Fruit fly (Drosophila melanogaster) whole organism, embryonic: ENCODE data around the gene CG31174.
A peak's percentile ranks its signal among the peaks of the same experiment; 100 is the strongest.

ENCODE experiments used
- Abd-B ChIP-seq: fragments of 200-800 bp; sonication (Bioruptor generic); optimal IDR thresholded peaks from 2 replicates; lab custom pipeline; 2018; ENCODE audit warnings: missing biosample characterization, mild to moderate bottlenecking, missing genetic modification characterization, moderate library complexity
- C15 ChIP-seq: fragments of 200-800 bp; sonication (Bioruptor generic); IDR thresholded peaks from 3 replicates; pipeline ENCODE4 v1.3.6; 2022; ENCODE audit warnings: missing biosample characterization, missing genetic modification characterization
- CG10366 ChIP-seq: fragments of 200-800 bp; sonication (Bioruptor generic); IDR thresholded peaks from 2 replicates; pipeline ENCODE4 v1.3.6; 2022; ENCODE audit warnings: missing biosample characterization, missing genetic modification characterization
- CG10431 ChIP-seq: fragments of 200-800 bp; sonication (Bioruptor generic); optimal IDR thresholded peaks from 3 replicates; lab custom pipeline; 2018; ENCODE audit warnings: missing biosample characterization, mild to moderate bottlenecking, missing genetic modification characterization
- CG10959 ChIP-seq: fragments of 200-800 bp; sonication (Bioruptor generic); IDR thresholded peaks from 2 replicates; pipeline ENCODE4 v1.3.6; 2022; ENCODE audit warnings: missing biosample characterization, missing genetic modification characterization
- CG11398 ChIP-seq: fragments of 200-800 bp; sonication (Bioruptor generic); optimal IDR thresholded peaks from 2 replicates; lab custom pipeline; 2016; ENCODE audit warnings: missing biosample characterization, missing genetic modification characterization
- CG12391 ChIP-seq: fragments of 200-800 bp; sonication (Bioruptor generic); optimal IDR thresholded peaks from 3 replicates; lab custom pipeline; 2018; ENCODE audit warnings: missing biosample characterization, mild to moderate bottlenecking, missing genetic modification characterization, moderate library complexity
- CG13123 ChIP-seq: fragments of 200-800 bp; sonication (Bioruptor generic); optimal IDR thresholded peaks from 2 replicates; lab custom pipeline; 2016; ENCODE audit warnings: missing biosample characterization, missing genetic modification characterization
- CG13296 ChIP-seq: fragments of 200-800 bp; sonication (Bioruptor generic); optimal IDR thresholded peaks from 3 replicates; lab custom pipeline; 2018; ENCODE audit warnings: missing biosample characterization, mild to moderate bottlenecking, missing genetic modification characterization
- CG15269 ChIP-seq: fragments of 200-800 bp; sonication (Bioruptor generic); optimal IDR thresholded peaks from 2 replicates; lab custom pipeline; 2018; ENCODE audit warnings: missing biosample characterization, mild to moderate bottlenecking, missing genetic modification characterization, moderate library complexity
- CG1603 ChIP-seq: fragments of 200-800 bp; sonication (Bioruptor generic); optimal IDR thresholded peaks from 2 replicates; lab custom pipeline; 2019; ENCODE audit warnings: missing biosample characterization, mild to moderate bottlenecking, missing genetic modification characterization, moderate library complexity
- CG16815 ChIP-seq: fragments of 200-800 bp; sonication (Bioruptor generic); optimal IDR thresholded peaks from 3 replicates; lab custom pipeline; 2017; ENCODE audit warnings: missing biosample characterization, mild to moderate bottlenecking, missing genetic modification characterization
- CG18476 ChIP-seq: fragments of 200-800 bp; sonication (Bioruptor generic); optimal IDR thresholded peaks from 2 replicates; lab custom pipeline; 2016; ENCODE audit warnings: missing biosample characterization, mild to moderate bottlenecking, missing genetic modification characterization
- CG6175 ChIP-seq: fragments of 200-800 bp; sonication (Bioruptor generic); IDR thresholded peaks from 3 replicates; pipeline ENCODE4 v1.3.6; 2022; ENCODE audit warnings: missing biosample characterization, missing genetic modification characterization
- CG7839 ChIP-seq: fragments of 200-800 bp; sonication (Bioruptor generic); optimal IDR thresholded peaks from 3 replicates; lab custom pipeline; 2018; ENCODE audit warnings: missing biosample characterization, mild to moderate bottlenecking, missing genetic modification characterization, moderate library complexity
- CG9876 ChIP-seq: fragments of 200-800 bp; sonication (Bioruptor generic); optimal IDR thresholded peaks from 2 replicates; lab custom pipeline; 2016; ENCODE audit warnings: missing biosample characterization, missing genetic modification characterization
- CTCF ChIP-seq: fragments of 200-800 bp; sonication (Bioruptor generic); optimal IDR thresholded peaks from 2 replicates; lab custom pipeline; 2017; ENCODE audit warnings: missing biosample characterization, mild to moderate bottlenecking, missing genetic modification characterization, moderate library complexity
- Dad ChIP-seq: fragments of 200-800 bp; sonication (Bioruptor generic); optimal IDR thresholded peaks from 3 replicates; lab custom pipeline; 2016; ENCODE audit warnings: missing biosample characterization, missing genetic modification characterization
- Deaf1 ChIP-seq: fragments of 200-800 bp; optimal IDR thresholded peaks from 3 replicates; lab custom pipeline; 2019; ENCODE audit warnings: missing biosample characterization, mild to moderate bottlenecking, missing genetic modification characterization, moderate library complexity
- Dref ChIP-seq: fragments of 200-800 bp; sonication (Bioruptor generic); IDR thresholded peaks from 2 replicates; pipeline ENCODE4 v1.3.6; 2022; ENCODE audit warnings: missing biosample characterization, missing genetic modification characterization
- ERR ChIP-seq: fragments of 200-800 bp; sonication (Bioruptor generic); optimal IDR thresholded peaks from 2 replicates; lab custom pipeline; 2016; ENCODE audit warnings: missing biosample characterization, missing genetic modification characterization
- HLH3B ChIP-seq: fragments of 200-800 bp; sonication (Bioruptor generic); IDR thresholded peaks from 2 replicates; pipeline ENCODE4 v1.3.6; 2022; ENCODE audit warnings: missing biosample characterization, missing genetic modification characterization
- HLH4C ChIP-seq: fragments of 200-800 bp; sonication (Bioruptor generic); IDR thresholded peaks from 3 replicates; pipeline ENCODE4 v1.3.6; 2022; ENCODE audit warnings: missing biosample characterization, missing genetic modification characterization; ENCODE audit not compliant: partially characterized antibody
- HmgD ChIP-seq: fragments of 200-800 bp; sonication (Bioruptor generic); optimal IDR thresholded peaks from 3 replicates; lab custom pipeline; 2016; ENCODE audit warnings: missing biosample characterization, missing genetic modification characterization
- Nf-YB ChIP-seq: fragments of 200-800 bp; sonication (Bioruptor generic); optimal IDR thresholded peaks from 3 replicates; lab custom pipeline; 2019; ENCODE audit warnings: missing biosample characterization, mild to moderate bottlenecking, missing genetic modification characterization, moderate library complexity
- Oli ChIP-seq: fragments of 200-800 bp; sonication (Bioruptor generic); optimal IDR thresholded peaks from 2 replicates; lab custom pipeline; 2018; ENCODE audit warnings: missing biosample characterization, mild to moderate bottlenecking, missing genetic modification characterization, moderate library complexity
- Optix ChIP-seq: fragments of 200-800 bp; sonication (Bioruptor generic); IDR thresholded peaks from 3 replicates; pipeline ENCODE4 v1.3.6; 2022; ENCODE audit warnings: missing biosample characterization, missing genetic modification characterization
- Poxn ChIP-seq: fragments of 200-800 bp; sonication (Bioruptor generic); IDR thresholded peaks from 2 replicates; pipeline ENCODE4 v1.3.6; 2022; ENCODE audit warnings: missing biosample characterization, missing genetic modification characterization
- Sin3A ChIP-seq: fragments of >200 bp; optimal IDR thresholded peaks from 2 replicates; lab custom pipeline; 2018
- Xbp1 ChIP-seq: fragments of 200-800 bp; sonication (Bioruptor generic); optimal IDR thresholded peaks from 3 replicates; lab custom pipeline; 2016; ENCODE audit warnings: missing biosample characterization, mild to moderate bottlenecking, missing genetic modification characterization
- abd-A ChIP-seq: fragments of 200-800 bp; sonication (Bioruptor generic); optimal IDR thresholded peaks from 3 replicates; lab custom pipeline; 2019; ENCODE audit warnings: missing biosample characterization, mild to moderate bottlenecking, missing genetic modification characterization, moderate library complexity
- ash1 ChIP-seq: fragments of 200-800 bp; sonication (Bioruptor generic); optimal IDR thresholded peaks from 2 replicates; lab custom pipeline; 2018; ENCODE audit warnings: missing biosample characterization, mild to moderate bottlenecking, missing genetic modification characterization
- bab2 ChIP-seq: fragments of 200-800 bp; sonication (Bioruptor generic); optimal IDR thresholded peaks from 2 replicates; lab custom pipeline; 2016; ENCODE audit warnings: missing biosample characterization, missing genetic modification characterization
- crol ChIP-seq: fragments of 200-800 bp; sonication (Bioruptor generic); IDR thresholded peaks from 2 replicates; pipeline ENCODE4 v1.3.6; 2022; ENCODE audit warnings: missing biosample characterization, missing genetic modification characterization
- dysf ChIP-seq: fragments of 200-800 bp; sonication (Bioruptor generic); IDR thresholded peaks from 3 replicates; pipeline ENCODE4 v1.3.6; 2022; ENCODE audit warnings: missing biosample characterization, missing genetic modification characterization
- eve ChIP-seq, 2 experiments: fragments of >200 bp; optimal IDR thresholded peaks; 2 replicates each; lab custom pipeline; 2017; ENCODE audit warnings: missing biosample characterization in 2 of 2, missing genetic modification characterization in 2 of 2
- fd96Cb ChIP-seq: fragments of 200-800 bp; sonication (Bioruptor generic); optimal IDR thresholded peaks from 2 replicates; lab custom pipeline; 2018; ENCODE audit warnings: missing biosample characterization, mild to moderate bottlenecking, missing genetic modification characterization, moderate library complexity
- gce ChIP-seq: fragments of 200-800 bp; sonication (Bioruptor generic); IDR thresholded peaks from 3 replicates; pipeline ENCODE4 v1.3.6; 2022; ENCODE audit warnings: missing biosample characterization, missing genetic modification characterization
- gsb-n ChIP-seq: fragments of 200-800 bp; sonication (Bioruptor generic); optimal IDR thresholded peaks from 3 replicates; lab custom pipeline; 2018; ENCODE audit warnings: missing biosample characterization, mild to moderate bottlenecking, missing genetic modification characterization
- hkb ChIP-seq, 2 experiments: fragments of 200-800 bp in 1 of 2; fragments of >200 bp in 1 of 2; sonication (Bioruptor generic) in 1 of 2; IDR thresholded peaks in 1 of 2; optimal IDR thresholded peaks in 1 of 2; 2 replicates each; pipeline versions ENCODE4 v1.3.6 to Lab custom; 2017 to 2022; ENCODE audit warnings: missing biosample characterization in 1 of 2, missing genetic modification characterization in 1 of 2
- ken ChIP-seq: fragments of 200-800 bp; sonication (Bioruptor generic); IDR thresholded peaks from 3 replicates; pipeline ENCODE4 v1.3.6; 2022; ENCODE audit warnings: missing biosample characterization, missing genetic modification characterization
- lbe ChIP-seq: fragments of 200-800 bp; sonication (Bioruptor generic); optimal IDR thresholded peaks from 2 replicates; lab custom pipeline; 2016; ENCODE audit warnings: missing biosample characterization, mild to moderate bottlenecking, missing genetic modification characterization
- lov ChIP-seq, 2 experiments: fragments of 200-800 bp in 1 of 2; fragments of >200 bp in 1 of 2; sonication (Bioruptor generic) in 1 of 2; IDR thresholded peaks in 1 of 2; optimal IDR thresholded peaks in 1 of 2; 2 replicates in 1 of 2; 3 replicates in 1 of 2; pipeline versions ENCODE4 v1.3.6 to Lab custom; 2017 to 2022; ENCODE audit warnings: missing biosample characterization in 1 of 2, missing genetic modification characterization in 1 of 2
- scrt ChIP-seq: fragments of 200-800 bp; sonication (Bioruptor generic); optimal IDR thresholded peaks from 2 replicates; lab custom pipeline; 2018; ENCODE audit warnings: missing biosample characterization, mild to moderate bottlenecking, missing genetic modification characterization, moderate library complexity
- sd ChIP-seq: fragments of 200-800 bp; sonication (Bioruptor generic); optimal IDR thresholded peaks from 3 replicates; lab custom pipeline; 2018; ENCODE audit warnings: missing biosample characterization, mild to moderate bottlenecking, missing genetic modification characterization, moderate library complexity
- slbo ChIP-seq: fragments of 200-800 bp; sonication (Bioruptor generic); IDR thresholded peaks from 2 replicates; pipeline ENCODE4 v1.3.6; 2022; ENCODE audit warnings: missing biosample characterization, missing genetic modification characterization
- toy ChIP-seq: fragments of 200-800 bp; sonication (Bioruptor generic); IDR thresholded peaks from 2 replicates; pipeline ENCODE4 v1.3.6; 2022; ENCODE audit warnings: missing biosample characterization, missing genetic modification characterization
- trh ChIP-seq: fragments of 200-800 bp; sonication (Bioruptor generic); optimal IDR thresholded peaks from 2 replicates; lab custom pipeline; 2016; ENCODE audit warnings: missing biosample characterization, missing genetic modification characterization
- ttk ChIP-seq: fragments of 200-800 bp; sonication (Bioruptor generic); IDR thresholded peaks from 2 replicates; pipeline ENCODE4 v2.1.2; 2022; ENCODE audit warnings: missing biosample characterization, missing genetic modification characterization
- unpg ChIP-seq: fragments of 200-800 bp; sonication (Bioruptor generic); optimal IDR thresholded peaks from 3 replicates; lab custom pipeline; 2018; ENCODE audit warnings: missing biosample characterization, mild to moderate bottlenecking, missing genetic modification characterization, moderate library complexity
- z ChIP-seq: fragments of 200-800 bp; sonication (Bioruptor generic); IDR thresholded peaks from 3 replicates; pipeline ENCODE4 v1.3.6; 2022; ENCODE audit warnings: missing biosample characterization, missing genetic modification characterization

CG31174 gene

dm6 chr3R:21828040-21828526, 41.2 kb downstream of the CG31174 start (continued):
- TF ChIP-seq CG1603 (tag; lab: Kevin White, UChicago) (peak; percentile 93), CG12391 (tag; lab: Kevin White, UChicago) (peak; percentile 83), abd-A (tag; lab: Kevin White, UChicago) (peak; percentile 74), C15 (no peak), lov (optimal IDR thresholded peaks at IDR 0.05; lab: Kevin White, UChicago) (no peak), lov (GFP tag; IDR thresholded peaks at IDR 0.05; lab: Robert Waterston, UW) (peak; percentile 83; the same call in 2 of the 3 replicates), Deaf1 (peak; percentile 10), scrt (no peak), ERR (GFP tag; lab: Kevin White, UChicago) (peak; percentile 10), crol (no peak; the same call in 1 of the 2 replicates), dysf (peak; percentile 68; the same call in 2 of the 3 replicates), CG9876 (GFP tag; lab: Kevin White, UChicago) (peak; percentile 71), CG10366 (GFP tag; lab: Robert Waterston, UW) (peak; percentile 76), CG18476 (GFP tag; lab: Kevin White, UChicago) (peak; percentile 38), ken (GFP tag; lab: Robert Waterston, UW) (peak; percentile 78), trh (GFP tag; lab: Kevin White, UChicago) (no peak), slbo (GFP tag; lab: Robert Waterston, UW) (peak; percentile 32; the same call in 1 of the 2 replicates), CG13123 (GFP tag; lab: Kevin White, UChicago) (peak; percentile 12), HLH3B (GFP tag; lab: Robert Waterston, UW) (peak; percentile 72), fd96Cb (tag; lab: Kevin White, UChicago) (peak; percentile 81), bab2 (GFP tag; lab: Kevin White, UChicago) (peak; percentile 81), CG13296 (no peak), CG15269 (tag; lab: Kevin White, UChicago) (peak; percentile 44), Optix (GFP tag; lab: Robert Waterston, UW) (peak; percentile 84), CG10959 (GFP tag; lab: Robert Waterston, UW) (peak; percentile 84), ttk (GFP tag; lab: Robert Waterston, UW) (peak; percentile 60), Sin3A (lab: Kevin White, UChicago) (no peak), sd (peak; percentile 31), Nf-YB (GFP tag; lab: Kevin White, UChicago) (peak; percentile 33), unpg (GFP tag; lab: Kevin White, UChicago) (peak; percentile 76), CTCF (GFP tag; lab: Kevin White, UChicago) (peak; percentile 0), HmgD (GFP tag; lab: Kevin White, UChicago) (no peak), CG6175 (GFP tag; lab: Robert Waterston, UW) (no peak), gce (GFP tag; lab: Robert Waterston, UW) (peak; percentile 79; the same call in 2 of the 3 replicates), Dref (GFP tag; lab: Robert Waterston, UW) (no peak), toy (GFP tag; lab: Robert Waterston, UW) (no peak), Oli (tag; lab: Kevin White, UChicago) (peak; percentile 82), z (peak; percentile 56; the same call in 1 of the 3 replicates), eve (GFP tag; optimal IDR thresholded peaks at IDR 0.05; lab: Kevin White, UChicago) (peak in 1 of 2 experiments; percentile 95), CG16815 (GFP tag; lab: Kevin White, UChicago) (peak; percentile 84), Abd-B (GFP tag; lab: Kevin White, UChicago) (peak; percentile 82), Xbp1 (GFP tag; lab: Kevin White, UChicago) (peak; percentile 75), HLH4C (peak; percentile 72), CG11398 (GFP tag; lab: Kevin White, UChicago) (peak; percentile 76), hkb (optimal IDR thresholded peaks at IDR 0.05; lab: Kevin White, UChicago) (no peak), hkb (GFP tag; IDR thresholded peaks at IDR 0.05; lab: Robert Waterston, UW) (peak; percentile 67), Dad (peak; percentile 27), CG10431 (no peak), Poxn (GFP tag; lab: Robert Waterston, UW) (no peak), lbe (GFP tag; lab: Kevin White, UChicago) (no peak), CG7839 (tag; lab: Kevin White, UChicago) (peak; percentile 80), gsb-n (peak; percentile 84), ash1 (GFP tag; lab: Kevin White, UChicago) (no peak)
